Fruit fly (Drosophila melanogaster): ENCODE results near the gene S6KL.

Gene S6KL

dm6 chrX:18788143-18788745 is at the start of gene S6KL, which contains the start of gene CG6961:
Gene S6KL, plus strand, starts transcription at chrX:18788464.
Gene CG6961, minus strand, starts transcription at chrX:18788210.
- no peak for TF ChIP-seq brk (GFP tag; optimal IDR thresholded peaks at IDR 0.05)
- no peak for TF ChIP-seq Jra (GFP tag; optimal IDR thresholded peaks at IDR 0.05)
- peak; percentile 10 for TF ChIP-seq h (GFP tag; optimal IDR thresholded peaks at IDR 0.05)
- no peak for TF ChIP-seq tai (GFP tag; optimal IDR thresholded peaks at IDR 0.05)
- TF ChIP-seq Hr78 (GFP tag; optimal IDR thresholded peaks at IDR 0.05) = peak; percentile 67
- peak; percentile 95 for TF ChIP-seq N (GFP tag; optimal IDR thresholded peaks at IDR 0.05)
- TF ChIP-seq rgr (GFP tag; optimal IDR thresholded peaks at IDR 0.05) = no peak
- TF ChIP-seq dmrt93B (GFP tag; optimal IDR thresholded peaks at IDR 0.05) = no peak
- peak; percentile 10 for TF ChIP-seq woc (GFP tag; optimal IDR thresholded peaks at IDR 0.05)
- no peak for TF ChIP-seq Rel (GFP tag; optimal IDR thresholded peaks at IDR 0.05)
- TF ChIP-seq Rel (tag; optimal IDR thresholded peaks at IDR 0.05) = peak; percentile 14
- TF ChIP-seq Abd-B (GFP tag; optimal IDR thresholded peaks at IDR 0.05) = peak; percentile 39
- TF ChIP-seq HLH106 (tag; optimal IDR thresholded peaks at IDR 0.05) = peak; percentile 7
- no peak for TF ChIP-seq Dfd (GFP tag; optimal IDR thresholded peaks at IDR 0.05)

DNA sequence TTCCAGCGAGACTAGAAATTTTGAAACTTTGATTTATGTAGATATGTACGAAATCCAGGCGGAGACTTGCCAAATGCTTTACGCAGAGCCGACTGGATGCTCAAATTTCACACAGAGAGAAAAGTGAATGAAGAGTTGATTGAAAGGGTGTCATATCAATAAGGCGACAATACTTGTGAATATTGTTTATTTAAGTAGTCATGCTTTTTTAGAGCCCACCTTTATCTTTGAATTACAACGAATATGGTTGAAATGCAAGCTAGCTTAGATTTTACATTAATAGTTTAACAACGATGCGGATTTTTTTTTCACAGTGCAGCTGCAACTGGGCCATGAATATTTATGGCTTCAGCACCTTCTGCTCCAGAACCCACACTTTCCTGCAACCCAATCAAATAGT is 48.5 kb upstream of the S6KL start, which contains the start of gene CG6873:
Gene CG6873 (minus strand): TSS at position 101 of the 400 bp plus-strand sequence.
- TF ChIP-seq sv (GFP tag; optimal IDR thresholded peaks at IDR 0.05) (no peak), usp (GFP tag; optimal IDR thresholded peaks at IDR 0.05) (no peak), pan (optimal IDR thresholded peaks at IDR 0.05) (no peak), Vsx2 (GFP tag; optimal IDR thresholded peaks at IDR 0.05; ENCODE audit: partially characterized antibody) (no peak), dmrt93B (GFP tag; optimal IDR thresholded peaks at IDR 0.05) (no peak), CG9705 (GFP tag; optimal IDR thresholded peaks at IDR 0.05) (no peak), woc (GFP tag; optimal IDR thresholded peaks at IDR 0.05) (no peak), HLH106 (tag; optimal IDR thresholded peaks at IDR 0.05) (no peak), GATAd (GFP tag; optimal IDR thresholded peaks at IDR 0.05) (no peak), N (GFP tag; optimal IDR thresholded peaks at IDR 0.05) (no peak), fru (GFP tag; optimal IDR thresholded peaks at IDR 0.05) (no peak), CG32264 (GFP tag; optimal IDR thresholded peaks at IDR 0.05) (no peak), Dif (GFP tag; optimal IDR thresholded peaks at IDR 0.05; ENCODE audit: partially characterized antibody) (no peak), sage (GFP tag; optimal IDR thresholded peaks at IDR 0.05) (no peak), Mio (GFP tag; optimal IDR thresholded peaks at IDR 0.05) (no peak), foxo (GFP tag; optimal IDR thresholded peaks at IDR 0.05) (no peak), brk (GFP tag; optimal IDR thresholded peaks at IDR 0.05) (no peak), Jra (GFP tag; optimal IDR thresholded peaks at IDR 0.05) (no peak), Dfd (GFP tag; optimal IDR thresholded peaks at IDR 0.05) (no peak)

DNA sequence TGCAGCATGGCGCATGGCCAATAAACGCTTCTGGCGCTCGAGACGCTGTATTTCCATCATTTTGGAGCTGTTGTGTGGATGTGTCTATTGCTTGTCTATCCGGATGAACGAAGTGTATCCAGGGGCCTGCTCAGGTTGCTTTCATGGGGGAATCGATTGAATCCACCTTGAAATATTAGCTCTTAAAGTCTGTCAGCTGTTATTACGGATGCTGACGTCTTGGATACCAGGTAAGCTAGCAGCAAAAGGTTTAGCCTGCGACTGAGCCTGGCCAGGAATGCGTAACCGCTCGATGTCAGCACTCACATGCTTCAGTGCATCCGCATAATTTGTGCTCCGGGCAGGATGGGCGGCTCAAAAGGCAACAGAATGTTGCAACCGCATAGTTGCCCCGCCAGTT is 40.1 kb upstream of the S6KL start, which contains the start of gene CG12609:
Gene CG12609 (minus strand): TSS at position 101 of the 400 bp plus-strand sequence.
- no peak for TF ChIP-seq CG9705 (GFP tag; optimal IDR thresholded peaks at IDR 0.05)
- no peak for TF ChIP-seq Abd-B (GFP tag; optimal IDR thresholded peaks at IDR 0.05)
- no peak for TF ChIP-seq Vsx2 (GFP tag; optimal IDR thresholded peaks at IDR 0.05; ENCODE audit: partially characterized antibody)
- no peak for TF ChIP-seq tai (GFP tag; optimal IDR thresholded peaks at IDR 0.05)
- no peak for TF ChIP-seq GATAd (GFP tag; optimal IDR thresholded peaks at IDR 0.05)
- TF ChIP-seq Myc (optimal IDR thresholded peaks at IDR 0.05) = no peak

dm6 chrX:18771356-18771755 is 16.9 kb upstream of the S6KL start:
- no peak for TF ChIP-seq OdsH (GFP tag; optimal IDR thresholded peaks at IDR 0.05)
- TF ChIP-seq h (GFP tag; optimal IDR thresholded peaks at IDR 0.05) = no peak
- TF ChIP-seq CrebA (GFP tag; optimal IDR thresholded peaks at IDR 0.05; ENCODE audit: borderline replicate concordance) = no peak
- no peak for TF ChIP-seq Mio (GFP tag; optimal IDR thresholded peaks at IDR 0.05)
- no peak for TF ChIP-seq jim (GFP tag; optimal IDR thresholded peaks at IDR 0.05)
- no peak for TF ChIP-seq pan (optimal IDR thresholded peaks at IDR 0.05)
- no peak for TF ChIP-seq dsf (GFP tag; optimal IDR thresholded peaks at IDR 0.05; ENCODE audit: borderline replicate concordance)

- no peak for TF ChIP-seq usp (GFP tag; optimal IDR thresholded peaks at IDR 0.05)
- TF ChIP-seq lola (GFP tag; optimal IDR thresholded peaks at IDR 0.05) = no peak
- TF ChIP-seq OdsH (GFP tag; optimal IDR thresholded peaks at IDR 0.05) = no peak
- peak; percentile 87 for TF ChIP-seq N (GFP tag; optimal IDR thresholded peaks at IDR 0.05)
- TF ChIP-seq jim (GFP tag; optimal IDR thresholded peaks at IDR 0.05) = no peak
- no peak for TF ChIP-seq br (GFP tag; optimal IDR thresholded peaks at IDR 0.05)
- no peak for TF ChIP-seq sage (GFP tag; optimal IDR thresholded peaks at IDR 0.05)
- TF ChIP-seq Hr78 (GFP tag; optimal IDR thresholded peaks at IDR 0.05) = peak; percentile 35
- no peak for TF ChIP-seq h (GFP tag; optimal IDR thresholded peaks at IDR 0.05)
- TF ChIP-seq Mio (GFP tag; optimal IDR thresholded peaks at IDR 0.05) = no peak
- no peak for TF ChIP-seq fru (GFP tag; optimal IDR thresholded peaks at IDR 0.05)
- no peak for TF ChIP-seq Sp1 (GFP tag; optimal IDR thresholded peaks at IDR 0.05)
- no peak for TF ChIP-seq GATAd (GFP tag; optimal IDR thresholded peaks at IDR 0.05)
- TF ChIP-seq CrebA (GFP tag; optimal IDR thresholded peaks at IDR 0.05; ENCODE audit: borderline replicate concordance) = no peak
- no peak for TF ChIP-seq tai (GFP tag; optimal IDR thresholded peaks at IDR 0.05)
- peak; percentile 83 for TF ChIP-seq Myc (optimal IDR thresholded peaks at IDR 0.05)
- no peak for TF ChIP-seq ey (GFP tag; optimal IDR thresholded peaks at IDR 0.05)
- TF ChIP-seq CG32264 (GFP tag; optimal IDR thresholded peaks at IDR 0.05) = no peak
- TF ChIP-seq dl (GFP tag; optimal IDR thresholded peaks at IDR 0.05; ENCODE audit: insufficient read depth in 1 of 2, partially characterized antibody in 2 of 2) = no peak
- TF ChIP-seq dmrt93B (GFP tag; optimal IDR thresholded peaks at IDR 0.05) = no peak
- TF ChIP-seq dsf (GFP tag; optimal IDR thresholded peaks at IDR 0.05; ENCODE audit: borderline replicate concordance) = no peak
These were observed 16.3 kb upstream of the S6KL start for dm6 chrX:18771995-18772394.
